Fruit fly (Drosophila melanogaster) whole organism, embryonic: ENCODE measurements around the gene CG15741.

ENCODE experiments used
- CG10366 ChIP-seq: fragments of 200-800 bp; sonication (Bioruptor generic); IDR thresholded peaks from 2 replicates; pipeline ENCODE4 v1.3.6; 2022; ENCODE audit warnings: missing biosample characterization, missing genetic modification characterization
- CG11504 ChIP-seq: fragments of 200-800 bp; sonication (Bioruptor generic); optimal IDR thresholded peaks from 3 replicates; lab custom pipeline; 2019; ENCODE audit warnings: missing biosample characterization, mild to moderate bottlenecking, missing genetic modification characterization, moderate library complexity
- CG12219 ChIP-seq: fragments of 200-800 bp; sonication (Bioruptor generic); optimal IDR thresholded peaks from 3 replicates; lab custom pipeline; 2018; ENCODE audit warnings: missing biosample characterization, mild to moderate bottlenecking, missing genetic modification characterization
- CG12236 ChIP-seq: fragments of 200-800 bp; sonication (Bioruptor generic); optimal IDR thresholded peaks from 2 replicates; lab custom pipeline; 2016; ENCODE audit warnings: missing biosample characterization, missing genetic modification characterization
- CG14050 ChIP-seq: fragments of 200-800 bp; sonication (Bioruptor generic); IDR thresholded peaks from 3 replicates; pipeline ENCODE4 v1.3.6; 2022; ENCODE audit warnings: missing biosample characterization, missing genetic modification characterization
- CG14965 ChIP-seq: fragments of 200-800 bp; sonication (Bioruptor generic); optimal IDR thresholded peaks from 2 replicates; lab custom pipeline; 2016; ENCODE audit warnings: missing biosample characterization, missing genetic modification characterization, borderline replicate concordance
- CG1529 ChIP-seq: fragments of 200-800 bp; sonication (Bioruptor generic); optimal IDR thresholded peaks from 3 replicates; lab custom pipeline; 2018; ENCODE audit warnings: missing biosample characterization, missing genetic modification characterization
- CG15601 ChIP-seq: fragments of 200-800 bp; sonication (Bioruptor generic); optimal IDR thresholded peaks from 3 replicates; lab custom pipeline; 2019; ENCODE audit warnings: missing biosample characterization, mild to moderate bottlenecking, missing genetic modification characterization, moderate library complexity
- CG17186 ChIP-seq: fragments of 200-800 bp; sonication (Bioruptor generic); optimal IDR thresholded peaks from 3 replicates; lab custom pipeline; 2017; ENCODE audit warnings: missing biosample characterization, missing genetic modification reagents, missing genetic modification characterization
- CG17802 ChIP-seq: fragments of 200-800 bp; sonication (Bioruptor generic); optimal IDR thresholded peaks from 2 replicates; lab custom pipeline; 2018; ENCODE audit warnings: missing biosample characterization, mild to moderate bottlenecking, missing genetic modification characterization, moderate library complexity
- CG18599 ChIP-seq: fragments of 200-800 bp; sonication (Bioruptor generic); optimal IDR thresholded peaks from 3 replicates; lab custom pipeline; 2017; ENCODE audit warnings: missing biosample characterization, missing genetic modification characterization, mild to moderate bottlenecking, moderate library complexity, missing genetic modification reagents
- CG2129 ChIP-seq: fragments of 200-800 bp; sonication (Bioruptor generic); IDR thresholded peaks from 2 replicates; pipeline ENCODE4 v1.3.6; 2022; ENCODE audit warnings: missing biosample characterization, missing genetic modification characterization; ENCODE audit not compliant: partially characterized antibody
- CG32767 ChIP-seq: fragments of 200-800 bp; sonication (Bioruptor generic); IDR thresholded peaks from 2 replicates; pipeline ENCODE4 v1.3.6; 2022; ENCODE audit warnings: missing biosample characterization, missing genetic modification characterization
- CG3726 ChIP-seq: fragments of 200-800 bp; sonication (Bioruptor generic); IDR thresholded peaks from 3 replicates; pipeline ENCODE4, ENCODE4 v1.3.6; 2022; ENCODE audit warnings: missing biosample characterization, missing genetic modification characterization
- CG4730 ChIP-seq: fragments of 200-800 bp; sonication (Bioruptor generic); IDR thresholded peaks from 2 replicates; pipeline ENCODE4 v1.3.6; 2022; ENCODE audit warnings: missing biosample characterization, missing genetic modification characterization
- CG4820 ChIP-seq: fragments of 200-800 bp; sonication (Bioruptor generic); optimal IDR thresholded peaks from 3 replicates; lab custom pipeline; 2016; ENCODE audit warnings: missing biosample characterization, missing genetic modification characterization
- CG5953 ChIP-seq: fragments of 200-800 bp; sonication (Bioruptor generic); IDR thresholded peaks from 2 replicates; pipeline ENCODE4 v1.3.6; 2022; ENCODE audit warnings: missing biosample characterization, missing genetic modification characterization
- CG6272 ChIP-seq: fragments of 200-800 bp; sonication (Bioruptor generic); IDR thresholded peaks from 2 replicates; pipeline ENCODE4 v1.3.6; 2022; ENCODE audit warnings: missing biosample characterization, missing genetic modification characterization
- CG6689 ChIP-seq: fragments of 200-800 bp; sonication (Bioruptor generic); IDR thresholded peaks from 2 replicates; pipeline ENCODE4 v1.3.6; 2022; ENCODE audit warnings: missing biosample characterization, missing genetic modification characterization
- CG6854 ChIP-seq: fragments of 200-800 bp; sonication (Bioruptor generic); optimal IDR thresholded peaks from 3 replicates; lab custom pipeline; 2017; ENCODE audit warnings: missing biosample characterization, mild to moderate bottlenecking, missing genetic modification characterization
- CG7963 ChIP-seq: fragments of 200-800 bp; sonication (Bioruptor generic); IDR thresholded peaks from 3 replicates; pipeline ENCODE4 v1.3.6; 2022; ENCODE audit warnings: missing biosample characterization, missing genetic modification characterization; ENCODE audit not compliant: partially characterized antibody
- CG8089 ChIP-seq: fragments of 200-800 bp; sonication (Bioruptor generic); optimal IDR thresholded peaks from 3 replicates; lab custom pipeline; 2016; ENCODE audit warnings: missing biosample characterization, missing genetic modification characterization
- Elba2 ChIP-seq: fragments of 200-800 bp; sonication (Bioruptor generic); optimal IDR thresholded peaks from 3 replicates; lab custom pipeline; 2016; ENCODE audit warnings: missing biosample characterization, missing genetic modification characterization
- Lim3 ChIP-seq: fragments of 200-800 bp; sonication (Bioruptor generic); IDR thresholded peaks from 2 replicates; pipeline ENCODE4 v1.3.6; 2022; ENCODE audit warnings: missing biosample characterization, missing genetic modification characterization
- NFAT ChIP-seq: fragments of 200-800 bp; sonication (Bioruptor generic); IDR thresholded peaks from 2 replicates; pipeline ENCODE4 v1.3.6; 2022; ENCODE audit warnings: missing biosample characterization, missing genetic modification characterization
- Nf-YB ChIP-seq: fragments of 200-800 bp; sonication (Bioruptor generic); optimal IDR thresholded peaks from 3 replicates; lab custom pipeline; 2019; ENCODE audit warnings: missing biosample characterization, mild to moderate bottlenecking, missing genetic modification characterization, moderate library complexity
- Oli ChIP-seq: fragments of 200-800 bp; sonication (Bioruptor generic); optimal IDR thresholded peaks from 2 replicates; lab custom pipeline; 2018; ENCODE audit warnings: missing biosample characterization, mild to moderate bottlenecking, missing genetic modification characterization, moderate library complexity
- Sin3A ChIP-seq: fragments of >200 bp; optimal IDR thresholded peaks from 2 replicates; lab custom pipeline; 2018
- Six4 ChIP-seq: fragments of 200-800 bp; sonication (Bioruptor generic); optimal IDR thresholded peaks from 2 replicates; lab custom pipeline; 2016; ENCODE audit warnings: missing biosample characterization, missing genetic modification characterization
- Sox100B ChIP-seq: fragments of 200-800 bp; sonication (Bioruptor generic); optimal IDR thresholded peaks from 3 replicates; lab custom pipeline; 2018; ENCODE audit warnings: missing biosample characterization, mild to moderate bottlenecking, missing genetic modification characterization
- bcd ChIP-seq: fragments of 200-800 bp; sonication (Bioruptor generic); optimal IDR thresholded peaks from 2 replicates; lab custom pipeline; 2017; ENCODE audit warnings: missing biosample characterization, mild to moderate bottlenecking, missing genetic modification characterization
- cato ChIP-seq: fragments of 200-800 bp; sonication (Bioruptor generic); optimal IDR thresholded peaks from 2 replicates; lab custom pipeline; 2016; ENCODE audit warnings: missing biosample characterization, missing genetic modification characterization, borderline replicate concordance
- crc ChIP-seq: fragments of 200-800 bp; sonication (Bioruptor generic); optimal IDR thresholded peaks from 2 replicates; lab custom pipeline; 2016; ENCODE audit warnings: missing biosample characterization, missing genetic modification characterization
- crp ChIP-seq, 2 experiments: fragments of 200-800 bp; sonication (Bioruptor generic); optimal IDR thresholded peaks; 2 replicates in 1 of 2; 3 replicates in 1 of 2; lab custom pipeline; 2017; ENCODE audit warnings: missing biosample characterization in 2 of 2, missing genetic modification characterization in 2 of 2, mild to moderate bottlenecking in 1 of 2, moderate library complexity in 1 of 2
- cwo ChIP-seq: fragments of 200-800 bp; sonication (Bioruptor generic); optimal IDR thresholded peaks from 3 replicates; lab custom pipeline; 2017; ENCODE audit warnings: missing biosample characterization, missing genetic modification characterization, mild to moderate bottlenecking, moderate library complexity, missing genetic modification reagents
- dmrt99B ChIP-seq: fragments of 200-800 bp; sonication (Bioruptor generic); optimal IDR thresholded peaks from 2 replicates; lab custom pipeline; 2018; ENCODE audit warnings: missing biosample characterization, mild to moderate bottlenecking, missing genetic modification characterization, moderate library complexity
- gfzf ChIP-seq: fragments of 200-800 bp; sonication (Bioruptor generic); optimal IDR thresholded peaks from 2 replicates; lab custom pipeline; 2016; ENCODE audit warnings: missing biosample characterization, mild to moderate bottlenecking, missing genetic modification characterization, moderate library complexity
- gsb ChIP-seq: fragments of 200-800 bp; sonication (Bioruptor generic); IDR thresholded peaks from 2 replicates; pipeline ENCODE4 v1.3.6; 2022; ENCODE audit warnings: missing biosample characterization, missing genetic modification characterization
- hth ChIP-seq: fragments of >200 bp; optimal IDR thresholded peaks from 2 replicates; lab custom pipeline; 2017; ENCODE audit warnings: inconsistent platforms
- lab ChIP-seq: fragments of 200-800 bp; sonication (Bioruptor generic); optimal IDR thresholded peaks from 3 replicates; lab custom pipeline; 2017; ENCODE audit warnings: missing biosample characterization, missing genetic modification characterization, mild to moderate bottlenecking, moderate library complexity, missing genetic modification reagents
- nau ChIP-seq: fragments of 200-800 bp; sonication (Bioruptor generic); optimal IDR thresholded peaks from 3 replicates; lab custom pipeline; 2017; ENCODE audit warnings: missing biosample characterization, mild to moderate bottlenecking, missing genetic modification characterization, missing genetic modification reagents
- pfk ChIP-seq: fragments of 200-800 bp; sonication (Bioruptor generic); optimal IDR thresholded peaks from 2 replicates; lab custom pipeline; 2018; ENCODE audit warnings: missing biosample characterization, mild to moderate bottlenecking, missing genetic modification characterization, moderate library complexity
- pho ChIP-seq: fragments of 200-800 bp; sonication (Bioruptor generic); optimal IDR thresholded peaks from 2 replicates; lab custom pipeline; 2016; ENCODE audit warnings: missing biosample characterization, missing genetic modification characterization
- sug ChIP-seq: fragments of 200-800 bp; optimal IDR thresholded peaks from 2 replicates; lab custom pipeline; 2019; ENCODE audit warnings: missing biosample characterization, mild to moderate bottlenecking, missing genetic modification characterization, moderate library complexity
- tap ChIP-seq: fragments of 200-800 bp; optimal IDR thresholded peaks from 3 replicates; lab custom pipeline; 2019; ENCODE audit warnings: missing biosample characterization, mild to moderate bottlenecking, missing genetic modification characterization, moderate library complexity
- tll ChIP-seq, 2 experiments: fragments of 200-800 bp in 1 of 2; fragments of >200 bp in 1 of 2; sonication (Bioruptor generic) in 1 of 2; optimal IDR thresholded peaks; 2 replicates each; lab custom pipeline; 2017 to 2019; ENCODE audit warnings: missing biosample characterization in 2 of 2, missing genetic modification characterization in 2 of 2, mild to moderate bottlenecking in 1 of 2, moderate library complexity in 1 of 2
- toy ChIP-seq: fragments of 200-800 bp; sonication (Bioruptor generic); IDR thresholded peaks from 2 replicates; pipeline ENCODE4 v1.3.6; 2022; ENCODE audit warnings: missing biosample characterization, missing genetic modification characterization
- trh ChIP-seq: fragments of 200-800 bp; sonication (Bioruptor generic); optimal IDR thresholded peaks from 2 replicates; lab custom pipeline; 2016; ENCODE audit warnings: missing biosample characterization, missing genetic modification characterization
- unpg ChIP-seq: fragments of 200-800 bp; sonication (Bioruptor generic); optimal IDR thresholded peaks from 3 replicates; lab custom pipeline; 2018; ENCODE audit warnings: missing biosample characterization, mild to moderate bottlenecking, missing genetic modification characterization, moderate library complexity

Gene CG15741

dm6 chrX:11846049-11846718 lies 8.4 kb upstream of the CG15741 start, which contains the start of gene CG15740 (continued):
- TF ChIP-seq CG17802 (no peak), tll (GFP tag; optimal IDR thresholded peaks at IDR 0.05; lab: Kevin White, UChicago) (no peak), CG1529 (GFP tag; lab: Kevin White, UChicago) (no peak), CG3726 (no peak), crp (GFP tag; optimal IDR thresholded peaks at IDR 0.05; lab: Kevin White, UChicago) (no peak), CG14050 (GFP tag; lab: Robert Waterston, UW) (peak; percentile 29; the same call in 2 of the 3 replicates), crc (GFP tag; lab: Kevin White, UChicago) (no peak), CG17186 (no peak), CG32767 (peak; percentile 42; the same call in 1 of the 2 replicates), nau (GFP tag; lab: Kevin White, UChicago) (no peak), CG14965 (GFP tag; lab: Kevin White, UChicago) (no peak), Lim3 (0 out of 2 replicates have a peak, but pooled peaks have one; percentile 10), CG11504 (tag; lab: Kevin White, UChicago) (peak; percentile 73), NFAT (GFP tag; lab: Robert Waterston, UW) (no peak), pfk (GFP tag; lab: Kevin White, UChicago) (no peak), trh (GFP tag; lab: Kevin White, UChicago) (no peak), tap (tag; lab: Kevin White, UChicago) (no peak), Elba2 (no peak), CG6689 (peak; percentile 66), sug (tag; lab: Kevin White, UChicago) (no peak), cwo (GFP tag; lab: Kevin White, UChicago) (no peak), CG5953 (peak; percentile 33; the same call in 1 of the 2 replicates), CG18599 (GFP tag; lab: Kevin White, UChicago) (peak; percentile 19), Nf-YB (GFP tag; lab: Kevin White, UChicago) (no peak), pho (no peak), CG6272 (GFP tag; lab: Robert Waterston, UW) (no peak), cato (GFP tag; lab: Kevin White, UChicago) (no peak), CG15601 (tag; lab: Kevin White, UChicago) (no peak), hth (lab: Kevin White, UChicago) (no peak), CG12219 (no peak), bcd (GFP tag; lab: Kevin White, UChicago) (peak; percentile 41), dmrt99B (tag; lab: Kevin White, UChicago) (peak; percentile 79), CG8089 (GFP tag; lab: Kevin White, UChicago) (no peak), Oli (tag; lab: Kevin White, UChicago) (peak; percentile 58), Sin3A (lab: Kevin White, UChicago) (no peak), CG6854 (GFP tag; lab: Kevin White, UChicago) (no peak), CG12236 (no peak), CG10366 (peak; percentile 62), toy (GFP tag; lab: Robert Waterston, UW) (no peak), unpg (GFP tag; lab: Kevin White, UChicago) (peak; percentile 16), CG7963 (no peak), gsb (GFP tag; lab: Robert Waterston, UW) (0 out of 2 replicates have a peak, but pooled peaks have one; percentile 35), gfzf (no peak), CG4730 (GFP tag; lab: Robert Waterston, UW) (no peak), Sox100B (GFP tag; lab: Kevin White, UChicago) (peak; percentile 58), Six4 (GFP tag; lab: Kevin White, UChicago) (no peak), CG4820 (peak; percentile 26), lab (peak; percentile 12), CG2129 (GFP tag; lab: Robert Waterston, UW) (no peak)
